Worm (Caenorhabditis elegans) whole organism, L3 larva: ENCODE results near the gene Y54E2A.9.

ENCODE experiments used
- R02D3.7 ChIP-seq: fragments of 150-350 bp; optimal IDR thresholded peaks from 2 replicates; lab custom pipeline; 2014; ENCODE audit warnings: missing biosample characterization, missing genetic modification characterization
- ZK546.5 ChIP-seq: sonication (generic microtip); optimal IDR thresholded peaks from 2 replicates; lab custom pipeline; 2017; ENCODE audit warnings: missing biosample characterization, missing genetic modification characterization
- aly-2 ChIP-seq: fragments of 150-350 bp; optimal IDR thresholded peaks from 2 replicates; lab custom pipeline; 2014; ENCODE audit warnings: missing biosample characterization, missing genetic modification characterization
- ama-1 ChIP-seq: fragments of 150-350 bp; optimal IDR thresholded peaks from 2 replicates; lab custom pipeline; 2018
- ceh-16 ChIP-seq: sonication (generic microtip); optimal IDR thresholded peaks from 2 replicates; lab custom pipeline; 2017; ENCODE audit warnings: missing biosample characterization, missing genetic modification characterization
- ceh-28 ChIP-seq: fragments of 150-350 bp; optimal IDR thresholded peaks from 2 replicates; lab custom pipeline; 2014; ENCODE audit warnings: missing biosample characterization, missing genetic modification reagents, missing genetic modification characterization
- ceh-82 ChIP-seq: fragments of 150-350 bp; optimal IDR thresholded peaks from 2 replicates; lab custom pipeline; 2014; ENCODE audit warnings: missing biosample characterization, missing genetic modification characterization
- ceh-9 ChIP-seq: sonication (generic microtip); optimal IDR thresholded peaks from 2 replicates; lab custom pipeline; 2018; ENCODE audit warnings: missing biosample characterization, missing genetic modification characterization
- daf-12 ChIP-seq: fragments of 150-350 bp; optimal IDR thresholded peaks from 2 replicates; lab custom pipeline; 2014; ENCODE audit warnings: missing biosample characterization, missing genetic modification reagents, missing genetic modification characterization
- egl-27 ChIP-seq: sonication (generic microtip); optimal IDR thresholded peaks from 4 replicates; lab custom pipeline; 2017; ENCODE audit warnings: missing biosample characterization, missing genetic modification reagents, missing genetic modification characterization
- egl-5 ChIP-seq: fragments of 150-350 bp; optimal IDR thresholded peaks from 2 replicates; lab custom pipeline; 2017; ENCODE audit warnings: missing biosample characterization, missing genetic modification reagents, missing genetic modification characterization, inconsistent platforms
- elt-1 ChIP-seq: fragments of 150-350 bp; optimal IDR thresholded peaks from 2 replicates; lab custom pipeline; 2014; ENCODE audit warnings: missing biosample characterization, missing genetic modification characterization
- elt-2 ChIP-seq: sonication (generic microtip); optimal IDR thresholded peaks from 2 replicates; lab custom pipeline; 2016; ENCODE audit warnings: missing genetic modification reagents, mild to moderate bottlenecking, missing genetic modification characterization, missing compliant biosample characterization
- elt-3 ChIP-seq, 3 experiments: fragments of 150-350 bp in 1 of 3; sonication (generic microtip) in 2 of 3; optimal IDR thresholded peaks; 2 replicates in 2 of 3; 4 replicates in 1 of 3; lab custom pipeline; 2014 to 2017; ENCODE audit warnings: missing biosample characterization in 3 of 3, missing genetic modification characterization in 3 of 3
- eor-1 ChIP-seq, 2 experiments: fragments of 150-350 bp; optimal IDR thresholded peaks; 2 replicates each; lab custom pipeline; 2014 to 2018; ENCODE audit warnings: missing biosample characterization in 2 of 2, missing genetic modification characterization in 2 of 2
- fkh-10 ChIP-seq: sonication (generic microtip); optimal IDR thresholded peaks from 2 replicates; lab custom pipeline; 2017; ENCODE audit warnings: missing biosample characterization, missing genetic modification reagents, missing genetic modification characterization
- fkh-2 ChIP-seq: fragments of 150-350 bp; optimal IDR thresholded peaks from 2 replicates; lab custom pipeline; 2014; ENCODE audit warnings: missing biosample characterization, missing genetic modification reagents, missing genetic modification characterization
- fos-1 ChIP-seq: fragments of 150-350 bp; optimal IDR thresholded peaks from 2 replicates; lab custom pipeline; 2014; ENCODE audit warnings: missing biosample characterization, missing genetic modification characterization
- hmg-11 ChIP-seq: sonication (generic microtip); optimal IDR thresholded peaks from 2 replicates; lab custom pipeline; 2016; ENCODE audit warnings: missing genetic modification characterization, missing compliant biosample characterization
- jun-1 ChIP-seq: fragments of 150-350 bp; optimal IDR thresholded peaks from 2 replicates; lab custom pipeline; 2014; ENCODE audit warnings: missing biosample characterization, missing genetic modification reagents, missing genetic modification characterization
- lin-15B ChIP-seq: fragments of 150-350 bp; optimal IDR thresholded peaks from 2 replicates; lab custom pipeline; 2014; ENCODE audit warnings: missing biosample characterization, missing genetic modification characterization
- lin-39 ChIP-seq: fragments of 150-350 bp; optimal IDR thresholded peaks from 2 replicates; lab custom pipeline; 2018; ENCODE audit warnings: missing biosample characterization, missing genetic modification reagents, missing genetic modification characterization
- lsy-12 ChIP-seq: sonication (generic microtip); optimal IDR thresholded peaks from 2 replicates; lab custom pipeline; 2016; ENCODE audit warnings: mild to moderate bottlenecking, missing genetic modification characterization, missing compliant biosample characterization
- mdl-1 ChIP-seq: fragments of 150-350 bp; optimal IDR thresholded peaks from 2 replicates; lab custom pipeline; 2014; ENCODE audit warnings: missing biosample characterization, missing genetic modification characterization
- mml-1 ChIP-seq: fragments of 150-350 bp; sonication (generic microtip); optimal IDR thresholded peaks from 3 replicates; lab custom pipeline; 2014; ENCODE audit warnings: missing biosample characterization, missing genetic modification characterization
- nfya-1 ChIP-seq: sonication (generic microtip); optimal IDR thresholded peaks from 2 replicates; lab custom pipeline; 2017; ENCODE audit warnings: missing genetic modification characterization, mild to moderate bottlenecking, missing compliant biosample characterization, antibody characterized with exemption, moderate library complexity; ENCODE audit not compliant: insufficient read depth
- nhr-11 ChIP-seq: fragments of 150-350 bp; optimal IDR thresholded peaks from 2 replicates; lab custom pipeline; 2014; ENCODE audit warnings: missing biosample characterization, missing genetic modification characterization
- nhr-12 ChIP-seq: fragments of 150-350 bp; optimal IDR thresholded peaks from 2 replicates; lab custom pipeline; 2014; ENCODE audit warnings: missing biosample characterization, missing genetic modification characterization
- nhr-23 ChIP-seq: fragments of 150-350 bp; optimal IDR thresholded peaks from 2 replicates; lab custom pipeline; 2014; ENCODE audit warnings: missing biosample characterization, missing genetic modification reagents, missing genetic modification characterization
- nhr-237 ChIP-seq: fragments of 150-350 bp; optimal IDR thresholded peaks from 2 replicates; lab custom pipeline; 2014; ENCODE audit warnings: missing biosample characterization, missing genetic modification characterization
- nhr-25 ChIP-seq: sonication (generic microtip); optimal IDR thresholded peaks from 2 replicates; lab custom pipeline; 2017; ENCODE audit warnings: missing biosample characterization, missing genetic modification characterization
- nhr-28 ChIP-seq: fragments of 150-350 bp; optimal IDR thresholded peaks from 2 replicates; lab custom pipeline; 2014; ENCODE audit warnings: missing biosample characterization, missing genetic modification characterization
- nhr-43 ChIP-seq: sonication (generic microtip); optimal IDR thresholded peaks from 2 replicates; lab custom pipeline; 2016; ENCODE audit warnings: mild to moderate bottlenecking, missing genetic modification characterization, missing compliant biosample characterization; ENCODE audit not compliant: poor library complexity, severe bottlenecking
- nhr-67 ChIP-seq: fragments of 150-350 bp; optimal IDR thresholded peaks from 2 replicates; lab custom pipeline; 2014; ENCODE audit warnings: missing biosample characterization, missing genetic modification characterization
- nhr-76 ChIP-seq: fragments of 150-350 bp; sonication (generic microtip); optimal IDR thresholded peaks from 5 replicates; lab custom pipeline; 2014; ENCODE audit warnings: missing biosample characterization, missing genetic modification characterization
- nhr-77 ChIP-seq: fragments of 150-350 bp; optimal IDR thresholded peaks from 2 replicates; lab custom pipeline; 2014; ENCODE audit warnings: missing biosample characterization, missing genetic modification characterization
- pha-4 ChIP-seq: fragments of 150-350 bp; optimal IDR thresholded peaks from 2 replicates; lab custom pipeline; 2014; ENCODE audit warnings: missing biosample characterization, missing genetic modification reagents, missing genetic modification characterization
- pqm-1 ChIP-seq: fragments of 150-350 bp; optimal IDR thresholded peaks from 2 replicates; lab custom pipeline; 2017; ENCODE audit warnings: missing biosample characterization, missing genetic modification characterization, inconsistent platforms
- sea-2 ChIP-seq: fragments of 150-350 bp; sonication (generic microtip); optimal IDR thresholded peaks from 4 replicates; lab custom pipeline; 2014; ENCODE audit warnings: missing biosample characterization, missing genetic modification reagents, missing genetic modification characterization
- skn-1 ChIP-seq: fragments of 150-350 bp; optimal IDR thresholded peaks from 2 replicates; lab custom pipeline; 2014; ENCODE audit warnings: missing biosample characterization, missing genetic modification characterization
- snpc-4 ChIP-seq: fragments of 150-350 bp; optimal IDR thresholded peaks from 2 replicates; lab custom pipeline; 2014; ENCODE audit warnings: missing biosample characterization, missing genetic modification characterization
- tbx-2 ChIP-seq: sonication (generic microtip); optimal IDR thresholded peaks from 2 replicates; lab custom pipeline; 2016; ENCODE audit warnings: mild to moderate bottlenecking, missing genetic modification characterization, missing compliant biosample characterization
- unc-39 ChIP-seq: sonication (generic microtip); optimal IDR thresholded peaks from 4 replicates; lab custom pipeline; 2017; ENCODE audit warnings: missing biosample characterization, missing genetic modification characterization
- unc-62 ChIP-seq: fragments of 150-350 bp; sonication (generic microtip); optimal IDR thresholded peaks from 4 replicates; lab custom pipeline; 2014; ENCODE audit warnings: missing biosample characterization, missing genetic modification reagents, missing genetic modification characterization
- zag-1 ChIP-seq: fragments of 150-350 bp; optimal IDR thresholded peaks from 2 replicates; lab custom pipeline; 2014; ENCODE audit warnings: missing biosample characterization, missing genetic modification characterization
- ztf-11 ChIP-seq: fragments of 150-350 bp; optimal IDR thresholded peaks from 2 replicates; lab custom pipeline; 2014; ENCODE audit warnings: missing biosample characterization, missing genetic modification characterization
- ztf-4 ChIP-seq: fragments of 150-350 bp; optimal IDR thresholded peaks from 2 replicates; lab custom pipeline; 2014; ENCODE audit warnings: missing biosample characterization, missing genetic modification characterization

Y54E2A.9 gene

DNA sequence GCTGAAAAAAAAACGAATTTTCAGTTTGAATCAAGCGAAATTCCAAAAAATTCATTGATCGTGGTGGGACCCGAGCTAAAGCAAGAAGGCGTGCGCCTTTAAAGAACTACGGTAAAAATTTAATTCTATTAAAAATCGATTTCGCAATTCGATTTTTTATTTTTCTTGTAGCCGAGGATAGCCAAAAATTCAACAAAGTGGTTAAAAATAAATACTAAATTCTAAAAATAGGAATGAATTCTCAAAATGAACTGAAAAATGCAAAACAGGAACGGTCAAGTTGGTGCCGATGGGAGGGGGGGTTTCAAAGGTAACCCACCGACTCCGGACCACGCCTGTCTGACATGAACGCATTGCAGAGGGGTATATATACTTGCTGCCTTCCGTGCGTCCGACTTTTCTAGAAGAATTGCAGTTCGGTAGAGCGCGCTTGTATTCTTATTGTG lies 15.3 kb upstream of the Y54E2A.9 start:
- no peak for TF ChIP-seq nhr-25 (tag; lab: Kevin White, UChicago)
- TF ChIP-seq elt-2: peak; percentile 6
- peak; percentile 51 for TF ChIP-seq lsy-12 (tag; lab: Kevin White, UChicago)
- no peak for TF ChIP-seq nhr-11 (tag; lab: Kevin White, UChicago)
- peak; percentile 75 for TF ChIP-seq hmg-11
- no peak for TF ChIP-seq sea-2 (GFP tag; lab: Kevin White, UChicago)
- TF ChIP-seq nhr-43 (tag; lab: Kevin White, UChicago): peak; percentile 41
- no peak for TF ChIP-seq nhr-76
- TF ChIP-seq lin-39 (tag; lab: Kevin White, UChicago): peak; percentile 65
- peak; percentile 37 for TF ChIP-seq lin-15B (tag; lab: Kevin White, UChicago)
- peak; percentile 48 for TF ChIP-seq nfya-1
- peak; percentile 98 for TF ChIP-seq snpc-4 (tag; lab: Kevin White, UChicago)
- peak; percentile 46 for TF ChIP-seq tbx-2 (tag; lab: Kevin White, UChicago)
- TF ChIP-seq elt-3 (tag; optimal IDR thresholded peaks at IDR 0.05; lab: Kevin White, UChicago): no peak
- no peak for TF ChIP-seq ceh-16 (tag; lab: Kevin White, UChicago)
- peak; percentile 45 for TF ChIP-seq ama-1

DNA sequence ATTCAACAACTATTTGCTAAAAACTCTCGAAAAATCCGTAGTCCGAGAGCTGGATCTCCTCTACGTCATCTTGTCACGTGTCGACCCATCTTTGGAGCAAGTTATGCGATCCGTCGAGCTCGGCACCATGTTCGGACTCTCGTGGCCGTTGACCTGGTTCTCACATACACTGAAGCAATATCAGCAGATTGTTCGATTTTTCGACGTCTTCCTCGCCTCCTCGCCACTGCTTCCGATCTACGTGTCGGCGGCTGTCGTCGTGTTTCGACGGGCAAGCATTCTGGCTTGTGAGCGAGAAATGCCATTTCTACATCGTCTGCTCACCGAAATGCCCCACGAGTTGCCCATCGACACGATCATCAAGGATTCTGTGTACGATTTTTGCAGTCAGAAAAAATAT lies 13.6 kb upstream of the Y54E2A.9 start:
- TF ChIP-seq pqm-1 (tag; lab: Kevin White, UChicago) (no peak), nfya-1 (no peak), nhr-23 (tag; lab: Kevin White, UChicago) (no peak), hmg-11 (no peak), ZK546.5 (no peak), elt-3 (tag; optimal IDR thresholded peaks at IDR 0.05; lab: Kevin White, UChicago) (no peak), jun-1 (no peak)

DNA sequence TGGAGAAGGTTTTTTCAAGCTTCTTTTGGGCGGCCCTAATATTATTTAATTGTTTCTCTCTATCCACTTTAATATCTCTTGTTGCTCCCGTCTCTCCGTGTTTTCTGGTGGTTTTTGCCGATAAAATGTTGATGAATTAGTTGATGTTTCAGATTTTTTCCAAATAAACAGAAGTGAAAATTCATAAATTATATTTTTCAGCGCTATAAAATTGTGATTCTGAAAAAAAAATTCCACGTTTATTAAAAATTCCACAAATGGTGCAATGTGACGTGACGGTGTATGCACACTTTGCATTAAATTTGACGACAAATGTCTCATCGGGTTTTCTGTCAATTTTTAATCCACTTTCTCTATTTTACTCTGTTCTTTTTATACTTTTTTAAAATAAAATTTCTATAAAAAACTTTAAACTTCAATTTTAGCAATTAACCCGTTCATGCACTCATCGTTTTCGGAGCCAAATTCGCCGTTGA lies 12.3 kb upstream of the Y54E2A.9 start, which contains the start of gene tbc-20:
TSS of gene tbc-20 (plus strand) at position 426 of the 476 bp plus-strand sequence.
- no peak for TF ChIP-seq unc-62 (GFP tag; lab: Kevin White, UChicago)
- no peak for TF ChIP-seq jun-1
- TF ChIP-seq mml-1 (tag; lab: Kevin White, UChicago): no peak
- no peak for TF ChIP-seq nhr-28 (tag; lab: Kevin White, UChicago)
- TF ChIP-seq pqm-1 (tag; lab: Kevin White, UChicago): peak; percentile 4
- no peak for TF ChIP-seq ceh-9 (tag; lab: Kevin White, UChicago)
- peak; percentile 24 for TF ChIP-seq skn-1
- TF ChIP-seq nhr-77 (tag; lab: Kevin White, UChicago): peak; percentile 32
- no peak for TF ChIP-seq zag-1 (tag; lab: Kevin White, UChicago)
- TF ChIP-seq nhr-11 (tag; lab: Kevin White, UChicago): no peak
- TF ChIP-seq ceh-16 (tag; lab: Kevin White, UChicago): no peak
- no peak for TF ChIP-seq fkh-10 (GFP tag; lab: Kevin White, UChicago)
- TF ChIP-seq snpc-4 (tag; lab: Kevin White, UChicago): peak; percentile 40
- TF ChIP-seq tbx-2 (tag; lab: Kevin White, UChicago): no peak
- peak; percentile 8 for TF ChIP-seq nhr-23 (tag; lab: Kevin White, UChicago)
- peak; percentile 15 for TF ChIP-seq nfya-1
- no peak for TF ChIP-seq fos-1
- no peak for TF ChIP-seq sea-2 (GFP tag; lab: Kevin White, UChicago)
- peak; percentile 8 for TF ChIP-seq elt-2
- no peak for TF ChIP-seq ztf-4 (tag; lab: Kevin White, UChicago)
- TF ChIP-seq nhr-76: no peak
- TF ChIP-seq ZK546.5: no peak
- no peak for TF ChIP-seq nhr-12 (tag; lab: Kevin White, UChicago)
- peak; percentile 10 for TF ChIP-seq nhr-43 (tag; lab: Kevin White, UChicago)
- TF ChIP-seq pha-4: peak; percentile 57
- TF ChIP-seq nhr-67 (tag; lab: Kevin White, UChicago): no peak
- TF ChIP-seq aly-2 (tag; lab: Kevin White, UChicago): no peak
- no peak for TF ChIP-seq elt-3 (tag; optimal IDR thresholded peaks at IDR 0.05; lab: Kevin White, UChicago)
- TF ChIP-seq R02D3.7 (tag; lab: Kevin White, UChicago): no peak
- no peak for TF ChIP-seq fkh-2
- TF ChIP-seq ztf-11: no peak
- TF ChIP-seq daf-12 (tag; lab: Kevin White, UChicago): no peak
- no peak for TF ChIP-seq egl-27 (tag; lab: Kevin White, UChicago)
- TF ChIP-seq ceh-82: no peak
- TF ChIP-seq lin-39 (tag; lab: Kevin White, UChicago): no peak
- no peak for TF ChIP-seq ama-1
- no peak for TF ChIP-seq elt-1 (tag; lab: Kevin White, UChicago)
- TF ChIP-seq hmg-11: peak; percentile 29
- no peak for TF ChIP-seq ceh-28 (tag; lab: Kevin White, UChicago)
- TF ChIP-seq nhr-25 (tag; lab: Kevin White, UChicago): no peak
- no peak for TF ChIP-seq unc-39 (tag; lab: Kevin White, UChicago)
- no peak for TF ChIP-seq lin-15B (tag; lab: Kevin White, UChicago)
- no peak for TF ChIP-seq eor-1 (tag; optimal IDR thresholded peaks at IDR 0.05; lab: Kevin White, UChicago)
- TF ChIP-seq mdl-1 (tag; lab: Kevin White, UChicago): no peak
- no peak for TF ChIP-seq nhr-237 (tag; lab: Kevin White, UChicago)
- TF ChIP-seq lsy-12 (tag; lab: Kevin White, UChicago): no peak
- no peak for TF ChIP-seq egl-5
